Fruit fly (Drosophila melanogaster): ENCODE results near the gene CG3226.

dm6 chrX:6616771-6617170, 37.3 kb downstream of the CG3226 start:
- TF ChIP-seq Hr38 (GFP tag; optimal IDR thresholded peaks at IDR 0.05) (no peak), OdsH (GFP tag; optimal IDR thresholded peaks at IDR 0.05) (no peak), CG31627 (GFP tag; optimal IDR thresholded peaks at IDR 0.05) (no peak), CG16779 (tag; optimal IDR thresholded peaks at IDR 0.05) (no peak), CG6854 (GFP tag; optimal IDR thresholded peaks at IDR 0.05) (no peak), topi (GFP tag; optimal IDR thresholded peaks at IDR 0.05) (no peak)
